Fruit fly (Drosophila melanogaster) whole organism, wandering third instar larva: Measurements from ENCODE around the gene KP78a.

Source experiments
- Abd-B ChIP-seq: fragments of >200 bp; optimal IDR thresholded peaks from 2 replicates; lab custom pipeline; 2017; ENCODE audit warnings: missing biosample characterization, missing genetic modification characterization
- CG32264 ChIP-seq: fragments of 200-800 bp; sonication (Bioruptor generic); optimal IDR thresholded peaks from 2 replicates; lab custom pipeline; 2016; ENCODE audit warnings: missing biosample characterization, missing genetic modification characterization
- CG9705 ChIP-seq: fragments of 200-800 bp; sonication (Bioruptor generic); optimal IDR thresholded peaks from 2 replicates; lab custom pipeline; 2018; ENCODE audit warnings: missing biosample characterization, mild to moderate bottlenecking, missing genetic modification characterization
- CrebA ChIP-seq: fragments of 200-800 bp; sonication (Bioruptor generic); optimal IDR thresholded peaks from 2 replicates; lab custom pipeline; 2016; ENCODE audit warnings: missing biosample characterization, mild to moderate bottlenecking, missing genetic modification characterization, borderline replicate concordance
- Dfd ChIP-seq: fragments of >200 bp; optimal IDR thresholded peaks from 2 replicates; lab custom pipeline; 2017; ENCODE audit warnings: missing biosample characterization, missing genetic modification characterization
- Dif ChIP-seq: fragments of 200-275, 200-300 bp; sonication (Bioruptor generic); optimal IDR thresholded peaks from 2 replicates; lab custom pipeline; 2018; ENCODE audit warnings: missing biosample characterization, missing genetic modification characterization; ENCODE audit not compliant: partially characterized antibody
- GATAd ChIP-seq: sonication (Bioruptor generic); optimal IDR thresholded peaks from 2 replicates; lab custom pipeline; 2016; ENCODE audit warnings: missing biosample characterization, missing genetic modification characterization
- HLH106 ChIP-seq: fragments of 200-800 bp; optimal IDR thresholded peaks from 3 replicates; lab custom pipeline; 2019; ENCODE audit warnings: missing biosample characterization, mild to moderate bottlenecking, missing genetic modification characterization, moderate library complexity
- Hr83 ChIP-seq: fragments of 200-300 bp; sonication (Bioruptor generic); optimal IDR thresholded peaks from 2 replicates; lab custom pipeline; 2016; ENCODE audit warnings: missing biosample characterization, mild to moderate bottlenecking, missing genetic modification characterization, moderate library complexity; ENCODE audit not compliant: poor library complexity, severe bottlenecking
- Jra ChIP-seq: sonication (Bioruptor generic); optimal IDR thresholded peaks from 2 replicates; lab custom pipeline; 2016; ENCODE audit warnings: missing biosample characterization, missing genetic modification characterization
- Mio ChIP-seq: sonication (Bioruptor generic); optimal IDR thresholded peaks from 2 replicates; lab custom pipeline; 2016; ENCODE audit warnings: missing biosample characterization, missing genetic modification characterization
- Myc ChIP-seq: fragments of >200 bp; optimal IDR thresholded peaks from 2 replicates; lab custom pipeline; 2017
- N ChIP-seq: fragments of >200 bp; optimal IDR thresholded peaks from 2 replicates; lab custom pipeline; 2018; ENCODE audit warnings: missing biosample characterization, missing external identifiers, missing genetic modification characterization
- OdsH ChIP-seq: fragments of 200-800 bp; sonication (Bioruptor generic); optimal IDR thresholded peaks from 2 replicates; lab custom pipeline; 2016; ENCODE audit warnings: missing biosample characterization, mild to moderate bottlenecking, missing genetic modification characterization
- Rel ChIP-seq, 2 experiments: fragments of 200-800 bp; sonication (Bioruptor generic) in 1 of 2; optimal IDR thresholded peaks; 2 replicates in 1 of 2; 3 replicates in 1 of 2; lab custom pipeline; 2016 to 2019; ENCODE audit warnings: mild to moderate bottlenecking in 2 of 2, missing biosample characterization in 2 of 2, missing genetic modification characterization in 2 of 2, moderate library complexity in 1 of 2
- Sp1 ChIP-seq: fragments of 200-800 bp; sonication (Bioruptor generic); optimal IDR thresholded peaks from 3 replicates; lab custom pipeline; 2019; ENCODE audit warnings: missing biosample characterization, mild to moderate bottlenecking, missing genetic modification characterization, moderate library complexity
- Vsx2 ChIP-seq: fragments of 200-300, 225-300 bp; sonication (Bioruptor generic); optimal IDR thresholded peaks from 2 replicates; lab custom pipeline; 2018; ENCODE audit warnings: missing biosample characterization, missing genetic modification characterization; ENCODE audit not compliant: partially characterized antibody
- br ChIP-seq: fragments of 200-800 bp; sonication (Bioruptor generic); optimal IDR thresholded peaks from 2 replicates; lab custom pipeline; 2016; ENCODE audit warnings: missing biosample characterization, missing genetic modification characterization
- brk ChIP-seq: fragments of 200-800 bp; sonication (Bioruptor generic); optimal IDR thresholded peaks from 2 replicates; lab custom pipeline; 2016; ENCODE audit warnings: missing biosample characterization, mild to moderate bottlenecking, missing genetic modification characterization
- dl ChIP-seq, 2 experiments: fragments of 175-275, 200-275 bp in 1 of 2; fragments of 200-275 bp in 1 of 2; sonication (Bioruptor generic); optimal IDR thresholded peaks; lab custom pipeline; 2018; ENCODE audit warnings: mild to moderate bottlenecking in 2 of 2, missing biosample characterization in 2 of 2, missing genetic modification characterization in 2 of 2, moderate library complexity in 2 of 2; ENCODE audit not compliant: partially characterized antibody in 2 of 2, insufficient read depth in 1 of 2
- ey ChIP-seq: fragments of 200-800 bp; sonication (Bioruptor generic); optimal IDR thresholded peaks from 2 replicates; lab custom pipeline; 2016; ENCODE audit warnings: missing biosample characterization, missing genetic modification characterization
- foxo ChIP-seq, 2 experiments: fragments of 200-800 bp; sonication (Bioruptor generic); optimal IDR thresholded peaks; 2 replicates in 1 of 2; 3 replicates in 1 of 2; lab custom pipeline; 2016 to 2017; ENCODE audit warnings: missing biosample characterization in 2 of 2, missing genetic modification characterization in 2 of 2
- fru ChIP-seq: fragments of 200-800 bp; sonication (Bioruptor generic); optimal IDR thresholded peaks from 3 replicates; lab custom pipeline; 2016; ENCODE audit warnings: missing biosample characterization, mild to moderate bottlenecking, missing genetic modification characterization
- h ChIP-seq: fragments of 200-800 bp; sonication (Bioruptor generic); optimal IDR thresholded peaks from 3 replicates; lab custom pipeline; 2016; ENCODE audit warnings: missing biosample characterization, mild to moderate bottlenecking, missing genetic modification characterization
- jim ChIP-seq: fragments of 175-275, 200-325 bp; sonication (Bioruptor generic); optimal IDR thresholded peaks from 2 replicates; lab custom pipeline; 2016; ENCODE audit warnings: missing biosample characterization, mild to moderate bottlenecking, missing genetic modification characterization
- lola ChIP-seq: fragments of >200 bp; optimal IDR thresholded peaks from 2 replicates; lab custom pipeline; 2017; ENCODE audit warnings: missing biosample characterization, missing genetic modification characterization
- pan ChIP-seq: fragments of >200 bp; optimal IDR thresholded peaks from 2 replicates; lab custom pipeline; 2017
- psq ChIP-seq: fragments of 200-800 bp; sonication (Bioruptor generic); optimal IDR thresholded peaks from 3 replicates; lab custom pipeline; 2017; ENCODE audit warnings: missing biosample characterization, mild to moderate bottlenecking, missing genetic modification characterization, moderate library complexity
- rgr ChIP-seq: fragments of 200-800 bp; sonication (Bioruptor generic); optimal IDR thresholded peaks from 3 replicates; lab custom pipeline; 2016; ENCODE audit warnings: missing biosample characterization, mild to moderate bottlenecking, missing genetic modification characterization
- sage ChIP-seq: fragments of 200-800 bp; sonication (Bioruptor generic); optimal IDR thresholded peaks from 2 replicates; lab custom pipeline; 2016; ENCODE audit warnings: missing biosample characterization, mild to moderate bottlenecking, missing genetic modification characterization
- sv ChIP-seq: fragments of 200-800 bp; sonication (Bioruptor generic); optimal IDR thresholded peaks from 3 replicates; lab custom pipeline; 2016; ENCODE audit warnings: missing biosample characterization, missing genetic modification characterization

KP78a gene

DNA sequence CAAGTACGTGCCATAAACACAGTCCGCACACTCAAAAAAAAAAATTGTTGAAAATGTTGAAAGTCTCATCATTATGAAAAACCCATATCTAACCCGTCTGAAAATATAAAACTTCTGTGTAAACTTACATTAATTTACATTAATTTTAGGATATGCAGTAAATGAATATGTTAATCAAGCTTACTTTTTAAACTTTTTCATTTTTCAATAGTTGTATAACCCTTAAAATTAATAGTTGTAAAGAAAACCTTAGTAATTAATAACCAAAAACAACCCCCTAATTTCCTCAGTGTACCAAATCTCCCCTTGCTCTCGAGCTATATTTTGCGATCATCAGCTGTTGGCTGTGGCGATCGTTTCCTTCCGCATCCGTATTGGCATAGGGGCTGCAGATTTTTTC is 15.8 kb upstream of the KP78a start:
- TF ChIP-seq Dif (GFP tag; lab: Kevin White, UChicago) (no peak), Sp1 (GFP tag; lab: Kevin White, UChicago) (no peak), HLH106 (tag; lab: Kevin White, UChicago) (no peak), sage (GFP tag; lab: Kevin White, UChicago) (no peak), Rel (GFP tag; optimal IDR thresholded peaks at IDR 0.05; lab: Kevin White, UChicago) (no peak), Rel (tag; optimal IDR thresholded peaks at IDR 0.05; lab: Kevin White, UChicago) (no peak), h (GFP tag; lab: Kevin White, UChicago) (peak; percentile 15), Mio (GFP tag; lab: Kevin White, UChicago) (no peak), psq (GFP tag; lab: Kevin White, UChicago) (no peak), br (GFP tag; lab: Kevin White, UChicago) (no peak), Abd-B (GFP tag; lab: Kevin White, UChicago) (no peak), Dfd (GFP tag; lab: Kevin White, UChicago) (no peak), foxo (GFP tag; optimal IDR thresholded peaks at IDR 0.05; lab: Kevin White, UChicago) (peak in 1 of 2 experiments; percentile 15), jim (GFP tag; lab: Kevin White, UChicago) (no peak), CG32264 (GFP tag; lab: Kevin White, UChicago) (no peak), brk (GFP tag; lab: Kevin White, UChicago) (no peak)

- TF ChIP-seq h (GFP tag; lab: Kevin White, UChicago) (no peak), psq (GFP tag; lab: Kevin White, UChicago) (no peak), Myc (no peak), Vsx2 (no peak), jim (GFP tag; lab: Kevin White, UChicago) (no peak), dl (GFP tag; optimal IDR thresholded peaks at IDR 0.05; lab: Kevin White, UChicago; ENCODE audit: insufficient read depth in 1 of 2, partially characterized antibody in 2 of 2) (no peak), sv (GFP tag; lab: Kevin White, UChicago) (no peak), GATAd (GFP tag; lab: Kevin White, UChicago) (no peak), lola (GFP tag; lab: Kevin White, UChicago) (no peak), rgr (GFP tag; lab: Kevin White, UChicago) (no peak), Abd-B (GFP tag; lab: Kevin White, UChicago) (no peak), Rel (GFP tag; optimal IDR thresholded peaks at IDR 0.05; lab: Kevin White, UChicago) (no peak), Rel (tag; optimal IDR thresholded peaks at IDR 0.05; lab: Kevin White, UChicago) (no peak), brk (GFP tag; lab: Kevin White, UChicago) (no peak), CG9705 (GFP tag; lab: Kevin White, UChicago) (no peak)
Observed at dm6 chr3R:11366315-11366714, 13.4 kb upstream of the KP78a start.

dm6 chr3R:11363577-11363976 is 10.6 kb upstream of the KP78a start:
- TF ChIP-seq CrebA, result no peak
- TF ChIP-seq N (GFP tag; lab: Kevin White, UChicago), result no peak
- TF ChIP-seq Dfd (GFP tag; lab: Kevin White, UChicago), result no peak
- TF ChIP-seq CG9705 (GFP tag; lab: Kevin White, UChicago), result no peak
- TF ChIP-seq pan (lab: Kevin White, UChicago), result no peak
- TF ChIP-seq ey (GFP tag; lab: Kevin White, UChicago), result no peak
- no peak for TF ChIP-seq OdsH
- TF ChIP-seq, all 38 proteins: peak for 0

dm6 chr3R:11361906-11362305 is 9.0 kb upstream of the KP78a start:
- TF ChIP-seq Vsx2 (no peak), ey (GFP tag; lab: Kevin White, UChicago) (no peak), Abd-B (GFP tag; lab: Kevin White, UChicago) (no peak), fru (GFP tag; lab: Kevin White, UChicago) (peak; percentile 5), HLH106 (tag; lab: Kevin White, UChicago) (peak; percentile 18)

DNA sequence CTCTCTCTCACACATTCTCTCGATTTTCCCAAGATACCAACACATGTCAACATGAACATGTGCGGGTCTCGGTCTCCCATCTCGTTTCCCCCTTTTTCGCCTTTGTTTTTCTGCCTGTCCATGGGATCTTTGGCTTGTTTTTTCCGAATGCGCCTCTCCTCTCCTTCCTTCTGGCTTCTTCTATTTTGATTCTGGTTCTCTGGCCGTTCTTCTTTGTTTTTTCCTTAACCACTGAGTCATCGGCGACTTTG is 524 bp downstream of the KP78a start:
- TF ChIP-seq Abd-B (GFP tag; lab: Kevin White, UChicago), result no peak
- no peak for TF ChIP-seq Dif (GFP tag; lab: Kevin White, UChicago)
- TF ChIP-seq pan (lab: Kevin White, UChicago), result no peak
- TF ChIP-seq rgr (GFP tag; lab: Kevin White, UChicago), result no peak
- no peak for TF ChIP-seq Hr83 (GFP tag; lab: Kevin White, UChicago)
- no peak for TF ChIP-seq h (GFP tag; lab: Kevin White, UChicago)
- TF ChIP-seq Myc, result no peak
- TF ChIP-seq ey (GFP tag; lab: Kevin White, UChicago), result no peak
- TF ChIP-seq dl (GFP tag; optimal IDR thresholded peaks at IDR 0.05; lab: Kevin White, UChicago; ENCODE audit: insufficient read depth in 1 of 2, partially characterized antibody in 2 of 2), result no peak
- no peak for TF ChIP-seq foxo (GFP tag; optimal IDR thresholded peaks at IDR 0.05; lab: Kevin White, UChicago)
- TF ChIP-seq psq (GFP tag; lab: Kevin White, UChicago), result no peak
- TF ChIP-seq Jra (GFP tag; lab: Kevin White, UChicago), result no peak
- TF ChIP-seq brk (GFP tag; lab: Kevin White, UChicago), result no peak
- TF ChIP-seq lola (GFP tag; lab: Kevin White, UChicago), result no peak
